Fruit fly (Drosophila melanogaster): Measurements from ENCODE around the gene CG15247.

The CG15247 gene

dm6 chrX:9878125-9878524, 1.7 kb upstream of the CG15247 start, which contains the start of gene CG1468:
TSS of gene CG1468 (plus strand) at chrX:9878422.
- TF ChIP-seq CG7101 (tag; optimal IDR thresholded peaks at IDR 0.05) (no peak), Hr96 (GFP tag; optimal IDR thresholded peaks at IDR 0.05) (no peak), cnc (optimal IDR thresholded peaks at IDR 0.05) (no peak), CG11617 (GFP tag; optimal IDR thresholded peaks at IDR 0.05) (no peak), pad (GFP tag; optimal IDR thresholded peaks at IDR 0.05) (no peak), CG5204 (GFP tag; optimal IDR thresholded peaks at IDR 0.05) (no peak), CG1620 (GFP tag; optimal IDR thresholded peaks at IDR 0.05) (no peak), CG7045 (GFP tag; optimal IDR thresholded peaks at IDR 0.05) (no peak), kay (GFP tag; ENCODE audit: borderline replicate concordance) (no peak), CG33017 (tag; optimal IDR thresholded peaks at IDR 0.05) (no peak), tj (GFP tag; optimal IDR thresholded peaks at IDR 0.05) (no peak)

- no peak for TF ChIP-seq Clk (GFP tag; optimal IDR thresholded peaks at IDR 0.05)
- no peak for TF ChIP-seq CG11617 (GFP tag; optimal IDR thresholded peaks at IDR 0.05)
- TF ChIP-seq CG12768 (GFP tag; optimal IDR thresholded peaks at IDR 0.05) = no peak
- TF ChIP-seq CG14711 (tag; optimal IDR thresholded peaks at IDR 0.05) = no peak
- no peak for TF ChIP-seq bab1 (GFP tag; optimal IDR thresholded peaks at IDR 0.05)
- no peak for TF ChIP-seq CG33017 (tag; optimal IDR thresholded peaks at IDR 0.05)
- TF ChIP-seq CG7045 (GFP tag; optimal IDR thresholded peaks at IDR 0.05) = no peak
- no peak for TF ChIP-seq Hr96 (GFP tag; optimal IDR thresholded peaks at IDR 0.05)
- TF ChIP-seq toe (GFP tag; optimal IDR thresholded peaks at IDR 0.05) = no peak
- no peak for TF ChIP-seq kay (GFP tag; ENCODE audit: borderline replicate concordance)
- no peak for TF ChIP-seq Crg-1 (GFP tag; optimal IDR thresholded peaks at IDR 0.05)
- no peak for TF ChIP-seq CG1620 (GFP tag; optimal IDR thresholded peaks at IDR 0.05)
- TF ChIP-seq ovo (GFP tag; optimal IDR thresholded peaks at IDR 0.05) = no peak
- no peak for TF ChIP-seq tj (GFP tag; optimal IDR thresholded peaks at IDR 0.05)
- TF ChIP-seq CG5204 (GFP tag; optimal IDR thresholded peaks at IDR 0.05) = no peak
- no peak for TF ChIP-seq cnc (optimal IDR thresholded peaks at IDR 0.05)
Measured at dm6 chrX:9877240-9877639, 768 bp upstream of the CG15247 start.

- TF ChIP-seq Mnt (GFP tag; optimal IDR thresholded peaks at IDR 0.05) (peak; percentile 53), bab1 (GFP tag; optimal IDR thresholded peaks at IDR 0.05) (no peak), cnc (optimal IDR thresholded peaks at IDR 0.05) (no peak), ovo (GFP tag; optimal IDR thresholded peaks at IDR 0.05) (no peak), Hr96 (GFP tag; optimal IDR thresholded peaks at IDR 0.05) (no peak), CG33017 (tag; optimal IDR thresholded peaks at IDR 0.05) (no peak)
Measured at dm6 chrX:9873917-9874316, 2.6 kb downstream of the CG15247 start, which contains the start of gene CG32695. TSS of gene CG32695 (minus strand) at chrX:9874057.

- no peak for TF ChIP-seq bab1 (GFP tag; optimal IDR thresholded peaks at IDR 0.05)
- TF ChIP-seq CG12768 (GFP tag; optimal IDR thresholded peaks at IDR 0.05) = no peak
- no peak for TF ChIP-seq CG11617 (GFP tag; optimal IDR thresholded peaks at IDR 0.05)
- no peak for TF ChIP-seq Crg-1 (GFP tag; optimal IDR thresholded peaks at IDR 0.05)
- peak; percentile 45 for TF ChIP-seq CG7101 (tag; optimal IDR thresholded peaks at IDR 0.05)
- peak; percentile 30 for TF ChIP-seq Mnt (GFP tag; optimal IDR thresholded peaks at IDR 0.05)
- TF ChIP-seq ovo (GFP tag; optimal IDR thresholded peaks at IDR 0.05) = no peak
- TF ChIP-seq CG7045 (GFP tag; optimal IDR thresholded peaks at IDR 0.05) = no peak
- TF ChIP-seq kay (GFP tag; ENCODE audit: borderline replicate concordance) = no peak
- no peak for TF ChIP-seq CG33017 (tag; optimal IDR thresholded peaks at IDR 0.05)
- TF ChIP-seq cic (GFP tag; optimal IDR thresholded peaks at IDR 0.05) = peak; percentile 9
- TF ChIP-seq CG1620 (GFP tag; optimal IDR thresholded peaks at IDR 0.05) = no peak
Measured at dm6 chrX:9871632-9872031, 4.8 kb downstream of the CG15247 start, which contains the start of gene CG45061. TSS of gene CG45061 (minus strand) at chrX:9871702.

DNA sequence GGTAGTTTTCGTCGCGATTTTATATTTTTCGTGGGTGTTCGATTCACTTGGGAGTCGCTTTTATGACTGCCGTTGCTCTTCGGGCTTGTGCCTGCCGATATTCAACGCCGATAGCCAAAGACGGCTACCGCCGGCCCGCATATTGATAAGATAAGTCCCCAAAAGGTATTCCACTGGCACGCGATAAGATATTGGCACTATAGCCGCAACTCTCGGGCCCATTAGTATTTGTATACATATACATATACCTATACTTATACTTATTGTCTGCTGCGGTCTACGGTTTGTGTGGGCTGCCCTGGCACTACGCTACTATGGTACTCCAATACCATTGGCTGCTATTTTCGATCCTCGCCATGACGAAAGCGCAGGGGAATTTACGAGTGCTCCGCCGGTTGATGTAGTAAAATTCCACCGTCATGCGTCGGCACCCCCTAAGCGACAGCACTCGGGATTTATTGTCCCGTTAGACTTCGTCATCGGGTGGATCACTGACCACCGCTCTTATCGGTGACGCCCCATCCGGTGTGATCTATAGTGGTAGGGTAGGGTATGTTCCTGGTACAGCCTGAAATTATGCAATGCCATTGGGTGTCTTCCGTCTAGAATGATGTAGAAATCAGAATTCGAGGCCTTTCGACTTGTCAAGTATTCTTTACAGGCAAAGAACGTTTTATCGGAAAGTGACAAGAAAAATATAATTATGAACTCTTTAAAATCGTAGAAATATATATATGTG, 7.8 kb downstream of the CG15247 start, which contains the start of gene CG45060:
Gene CG45060 (minus strand): TSS at position 59 of the 739 bp plus-strand sequence.
- TF ChIP-seq ovo (GFP tag; optimal IDR thresholded peaks at IDR 0.05) (peak; percentile 86), cic (GFP tag; optimal IDR thresholded peaks at IDR 0.05) (peak; percentile 91), Mnt (GFP tag; optimal IDR thresholded peaks at IDR 0.05) (peak; percentile 8), cnc (optimal IDR thresholded peaks at IDR 0.05) (no peak), CG5204 (GFP tag; optimal IDR thresholded peaks at IDR 0.05) (no peak), pad (GFP tag; optimal IDR thresholded peaks at IDR 0.05) (peak; percentile 45)

DNA sequence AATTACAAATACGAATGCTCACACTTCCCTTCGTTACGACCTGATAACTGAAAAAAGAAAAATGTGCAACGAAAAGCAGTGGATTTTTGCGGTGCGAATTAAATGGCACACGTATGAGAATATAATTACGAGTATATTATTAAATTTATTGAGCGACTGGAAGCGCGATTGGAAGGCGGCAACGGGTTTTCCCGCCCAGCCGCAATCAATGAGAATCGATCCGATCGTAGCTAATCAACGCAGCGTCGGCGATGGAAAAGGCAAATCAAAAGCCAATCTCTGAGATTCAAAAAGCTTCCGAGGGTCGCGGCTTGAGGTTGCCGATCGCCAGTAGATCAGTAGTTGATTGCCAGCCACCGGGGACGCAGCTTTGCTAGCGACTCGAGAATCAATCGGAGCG, 11.6 kb downstream of the CG15247 start, which contains the start of gene Ser7:
Gene Ser7 (plus strand): TSS at position 352 of the 400 bp plus-strand sequence.
- TF ChIP-seq CG12768 (GFP tag; optimal IDR thresholded peaks at IDR 0.05) = no peak
- TF ChIP-seq tj (GFP tag; optimal IDR thresholded peaks at IDR 0.05) = no peak
- no peak for TF ChIP-seq CG7101 (tag; optimal IDR thresholded peaks at IDR 0.05)
- no peak for TF ChIP-seq CG14711 (tag; optimal IDR thresholded peaks at IDR 0.05)
- no peak for TF ChIP-seq CG7045 (GFP tag; optimal IDR thresholded peaks at IDR 0.05)
- no peak for TF ChIP-seq cnc (optimal IDR thresholded peaks at IDR 0.05)
- peak; percentile 71 for TF ChIP-seq kay (GFP tag; ENCODE audit: borderline replicate concordance)
- peak; percentile 70 for TF ChIP-seq cic (GFP tag; optimal IDR thresholded peaks at IDR 0.05)
- no peak for TF ChIP-seq bab1 (GFP tag; optimal IDR thresholded peaks at IDR 0.05)
- no peak for TF ChIP-seq pad (GFP tag; optimal IDR thresholded peaks at IDR 0.05)
- no peak for TF ChIP-seq CG33017 (tag; optimal IDR thresholded peaks at IDR 0.05)
- no peak for TF ChIP-seq Mnt (GFP tag; optimal IDR thresholded peaks at IDR 0.05)
- no peak for TF ChIP-seq toe (GFP tag; optimal IDR thresholded peaks at IDR 0.05)
